Fruit fly (Drosophila melanogaster) Kc167 (cell line): Measurements from ENCODE around the gene CG33669.

ENCODE experiments used
- Myc ChIP-seq: fragments of >200 bp; optimal IDR thresholded peaks from 2 replicates; lab custom pipeline; 2017; ENCODE audit warnings: missing external identifiers
- Sin3A ChIP-seq: fragments of >200 bp; optimal IDR thresholded peaks from 2 replicates; lab custom pipeline; 2018; ENCODE audit warnings: missing external identifiers
- h ChIP-seq: fragments of >200 bp; optimal IDR thresholded peaks from 3 replicates; lab custom pipeline; 2018; ENCODE audit warnings: missing external identifiers
- insv ChIP-seq: fragments of >200 bp; optimal IDR thresholded peaks from 3 replicates; lab custom pipeline; 2018; ENCODE audit warnings: missing external identifiers
- psq ChIP-seq: fragments of >200 bp; optimal IDR thresholded peaks from 2 replicates; lab custom pipeline; 2017; ENCODE audit warnings: missing external identifiers

- no peak for TF ChIP-seq insv (lab: Kevin White, UChicago)
- TF ChIP-seq Sin3A = no peak
- TF ChIP-seq psq (lab: Kevin White, UChicago) = no peak
- TF ChIP-seq h (lab: Kevin White, UChicago) = no peak
- TF ChIP-seq Myc (lab: Kevin White, UChicago) = no peak
Observed at dm6 chrX:6355090-6355679, 44.7 kb downstream of the CG33669 start.
